Fruit fly (Drosophila melanogaster) whole organism: ENCODE measurements around the gene ara.

Source experiments
- CG8478 ChIP-seq: fragments of >200 bp; optimal IDR thresholded peaks from 2 replicates; lab custom pipeline; 2018; ENCODE audit warnings: inconsistent platforms
- Dll ChIP-seq: fragments of >200 bp; optimal IDR thresholded peaks from 2 replicates; lab custom pipeline; 2017
- psq ChIP-seq: fragments of >200 bp; optimal IDR thresholded peaks from 2 replicates; lab custom pipeline; 2017
- usp ChIP-seq: fragments of >200 bp; optimal IDR thresholded peaks from 2 replicates; lab custom pipeline; 2017; ENCODE audit warnings: missing biosample characterization, missing genetic modification characterization, mixed read lengths

dm6 chr3L:12549471-12549870, 31.0 kb upstream of the ara start:
- TF ChIP-seq CG8478 (no peak), Dll (no peak), psq (lab: Kevin White, UChicago) (no peak), usp (GFP tag; lab: Kevin White, UChicago) (no peak)
